Fruit fly (Drosophila melanogaster) whole organism, adult: Measurements from ENCODE around the gene elB.

Source experiments
- CG12768 ChIP-seq: fragments of 200-800 bp; sonication (Bioruptor generic); optimal IDR thresholded peaks from 2 replicates; lab custom pipeline; 2017; ENCODE audit warnings: missing biosample characterization, missing genetic modification characterization, mild to moderate bottlenecking, moderate library complexity, missing genetic modification reagents
- CG7045 ChIP-seq: fragments of 200-800 bp; sonication (Bioruptor generic); optimal IDR thresholded peaks from 2 replicates; lab custom pipeline; 2017; ENCODE audit warnings: missing biosample characterization, mild to moderate bottlenecking, missing genetic modification characterization

- TF ChIP-seq CG7045 (GFP tag; lab: Kevin White, UChicago), result no peak
- no peak for TF ChIP-seq CG12768 (GFP tag; lab: Kevin White, UChicago)
Measured at dm6 chr2L:14432410-14433340, 23.3 kb upstream of the elB start.
